Worm (Caenorhabditis elegans) whole organism, L4 larva: ENCODE data around the gene F53H1.3.
A peak's percentile ranks its signal among the peaks of the same experiment; 100 is the strongest.

Experiments
- D1046.2 ChIP-seq: fragments of 200-800 bp; sonication (Bioruptor generic); IDR thresholded peaks from 2 replicates; pipeline ENCODE4 v1.3.6; 2022; ENCODE audit warnings: missing genetic modification characterization, missing compliant biosample characterization
- F10B5.3 ChIP-seq: sonication (generic microtip); optimal IDR thresholded peaks from 2 replicates; lab custom pipeline; 2016; ENCODE audit warnings: mild to moderate bottlenecking, missing genetic modification characterization, missing compliant biosample characterization
- F26F4.8 ChIP-seq: fragments of 200-800 bp; sonication (Bioruptor generic); conservative IDR thresholded peaks from 2 replicates; pipeline ENCODE4 v1.3.6; 2022; ENCODE audit warnings: missing genetic modification characterization, missing compliant biosample characterization
- F37D6.2 ChIP-seq: sonication (generic microtip); optimal IDR thresholded peaks from 2 replicates; lab custom pipeline; 2016; ENCODE audit warnings: mild to moderate bottlenecking, missing genetic modification characterization, missing compliant biosample characterization
- F44E2.7 ChIP-seq: fragments of 200-800 bp; sonication (Bioruptor generic); IDR thresholded peaks from 2 replicates; pipeline ENCODE4 v2.1.2; 2022; ENCODE audit warnings: missing genetic modification characterization, missing compliant biosample characterization
- Y105C5A.15 ChIP-seq: fragments of 200-800 bp; sonication (Bioruptor generic); IDR thresholded peaks from 2 replicates; pipeline ENCODE4 v1.3.6; 2022; ENCODE audit warnings: missing genetic modification characterization, missing compliant biosample characterization
- Y75B8A.6 ChIP-seq: fragments of 200-800 bp; sonication (Bioruptor generic); IDR thresholded peaks from 2 replicates; pipeline ENCODE4 v1.3.6; 2022; ENCODE audit warnings: missing genetic modification reagents, missing genetic modification characterization, missing compliant biosample characterization
- ZK337.2 ChIP-seq: fragments of 200-800 bp; sonication (Bioruptor generic); IDR thresholded peaks from 2 replicates; pipeline ENCODE4 v1.3.6; 2022; ENCODE audit warnings: missing genetic modification reagents, missing genetic modification characterization, missing compliant biosample characterization
- aly-2 ChIP-seq: sonication (generic microtip); optimal IDR thresholded peaks from 2 replicates; lab custom pipeline; 2018; ENCODE audit warnings: missing biosample characterization, missing genetic modification characterization
- ama-1 ChIP-seq: fragments of 150-350 bp; optimal IDR thresholded peaks from 2 replicates; lab custom pipeline; 2014; ENCODE audit warnings: inconsistent platforms, mixed read lengths
- arid-1 ChIP-seq: fragments of 200-800 bp; sonication (Bioruptor generic); conservative IDR thresholded peaks from 2 replicates; pipeline ENCODE4 v1.3.6; 2022; ENCODE audit warnings: missing genetic modification reagents, missing genetic modification characterization, missing compliant biosample characterization
- attf-4 ChIP-seq: sonication (generic microtip); optimal IDR thresholded peaks from 3 replicates; lab custom pipeline; 2017; ENCODE audit warnings: missing biosample characterization, missing genetic modification characterization
- ceh-20 ChIP-seq: fragments of 200-800 bp; sonication (Bioruptor generic); IDR thresholded peaks from 2 replicates; pipeline ENCODE4 v1.3.6; 2022; ENCODE audit warnings: missing genetic modification reagents, missing genetic modification characterization, missing compliant biosample characterization
- ctbp-1 ChIP-seq: fragments of 200-800 bp; sonication (Bioruptor generic); IDR thresholded peaks from 2 replicates; pipeline ENCODE4 v1.3.6; 2022; ENCODE audit warnings: missing genetic modification reagents, missing genetic modification characterization, missing compliant biosample characterization
- dmd-6 ChIP-seq: fragments of 200-800 bp; sonication (Bioruptor generic); IDR thresholded peaks from 2 replicates; pipeline ENCODE4 v1.3.6; 2022; ENCODE audit warnings: missing genetic modification reagents, missing genetic modification characterization, missing compliant biosample characterization
- dmd-8 ChIP-seq: fragments of 200-800 bp; sonication (Bioruptor generic); IDR thresholded peaks from 2 replicates; pipeline ENCODE4 v1.3.6; 2022; ENCODE audit warnings: missing genetic modification characterization, missing compliant biosample characterization
- dve-1 ChIP-seq: sonication (generic microtip); optimal IDR thresholded peaks from 2 replicates; lab custom pipeline; 2017; ENCODE audit warnings: antibody characterized with exemption, mild to moderate bottlenecking, missing genetic modification characterization, missing compliant biosample characterization; ENCODE audit not compliant: insufficient read depth
- fkh-10 ChIP-seq: fragments of 150-350 bp; optimal IDR thresholded peaks from 2 replicates; lab custom pipeline; 2014; ENCODE audit warnings: missing biosample characterization, missing genetic modification reagents, missing genetic modification characterization
- fos-1 ChIP-seq: fragments of 150-350 bp; optimal IDR thresholded peaks from 2 replicates; lab custom pipeline; 2014; ENCODE audit warnings: missing biosample characterization, missing genetic modification characterization
- gei-8 ChIP-seq: fragments of 200-800 bp; sonication (Bioruptor generic); optimal IDR thresholded peaks from 2 replicates; lab custom pipeline; 2018; ENCODE audit warnings: mild to moderate bottlenecking, missing genetic modification characterization, missing compliant biosample characterization
- hif-1 ChIP-seq, 2 experiments: sonication (generic microtip); optimal IDR thresholded peaks; 2 replicates each; lab custom pipeline; 2016 to 2017; ENCODE audit warnings: missing compliant biosample characterization in 2 of 2, missing genetic modification characterization in 2 of 2, missing genetic modification reagents in 2 of 2, missing genotype in 2 of 2, mild to moderate bottlenecking in 1 of 2
- lin-1 ChIP-seq: fragments of 200-800 bp; sonication (Bioruptor generic); IDR thresholded peaks from 2 replicates; pipeline ENCODE4 v1.3.6; 2022; ENCODE audit warnings: missing genetic modification reagents, missing genetic modification characterization, missing compliant biosample characterization
- lin-15B ChIP-seq: fragments of 150-350 bp; sonication (generic microtip); optimal IDR thresholded peaks from 3 replicates; lab custom pipeline; 2014; ENCODE audit warnings: missing biosample characterization, missing genetic modification characterization
- lin-29 ChIP-seq: fragments of 200-800 bp; sonication (Bioruptor generic); IDR thresholded peaks from 2 replicates; pipeline ENCODE4 v1.3.6; 2022; ENCODE audit warnings: missing genetic modification reagents, missing genetic modification characterization, missing compliant biosample characterization
- lin-38 ChIP-seq: fragments of 200-800 bp; sonication (Bioruptor generic); IDR thresholded peaks from 2 replicates; pipeline ENCODE4 v1.3.6; 2022; ENCODE audit warnings: missing genetic modification reagents, missing genetic modification characterization, missing compliant biosample characterization
- lir-3 ChIP-seq: sonication (generic microtip); optimal IDR thresholded peaks from 2 replicates; lab custom pipeline; 2016; ENCODE audit warnings: mild to moderate bottlenecking, missing genetic modification characterization, missing compliant biosample characterization
- lsy-2 ChIP-seq, 2 experiments: fragments of 150-350 bp in 1 of 2; sonication (generic microtip) in 1 of 2; optimal IDR thresholded peaks; 2 replicates each; lab custom pipeline; 2014 to 2017; ENCODE audit warnings: missing biosample characterization in 2 of 2, missing genetic modification characterization in 2 of 2
- madf-9 ChIP-seq: fragments of 200-800 bp; sonication (Bioruptor generic); conservative IDR thresholded peaks from 2 replicates; pipeline ENCODE4 v1.3.6; 2022; ENCODE audit warnings: missing genetic modification reagents, missing genetic modification characterization, missing compliant biosample characterization
- mdl-1 ChIP-seq, 2 experiments: fragments of 150-350 bp in 1 of 2; sonication (generic microtip) in 1 of 2; optimal IDR thresholded peaks; 2 replicates each; lab custom pipeline; 2014 to 2017; ENCODE audit warnings: missing biosample characterization in 2 of 2, missing genetic modification characterization in 2 of 2
- mdt-29 ChIP-seq: fragments of 200-800 bp; sonication (Bioruptor generic); IDR thresholded peaks from 2 replicates; pipeline ENCODE4 v1.3.6; 2022; ENCODE audit warnings: missing genetic modification reagents, missing genetic modification characterization, missing compliant biosample characterization
- mxl-2 ChIP-seq: fragments of 200-800 bp; sonication (Bioruptor generic); conservative IDR thresholded peaks from 2 replicates; pipeline ENCODE4 v1.3.6; 2022; ENCODE audit warnings: missing genetic modification reagents, missing genetic modification characterization, missing compliant biosample characterization
- nhr-10 ChIP-seq: fragments of 150-350 bp; optimal IDR thresholded peaks from 2 replicates; lab custom pipeline; 2014; ENCODE audit warnings: missing biosample characterization, missing genetic modification characterization
- nhr-102 ChIP-seq: sonication (generic microtip); optimal IDR thresholded peaks from 2 replicates; lab custom pipeline; 2016; ENCODE audit warnings: mild to moderate bottlenecking, missing genetic modification characterization, moderate library complexity, missing compliant biosample characterization
- nhr-111 ChIP-seq: fragments of 200-800 bp; sonication (Bioruptor generic); optimal IDR thresholded peaks from 2 replicates; lab custom pipeline; 2018; ENCODE audit warnings: mild to moderate bottlenecking, missing genetic modification characterization, missing compliant biosample characterization
- nhr-42 ChIP-seq: fragments of 200-800 bp; sonication (Bioruptor generic); IDR thresholded peaks from 2 replicates; pipeline ENCODE4 v1.3.6; 2022; ENCODE audit warnings: missing genetic modification characterization, missing compliant biosample characterization
- nhr-48 ChIP-seq: sonication (generic microtip); optimal IDR thresholded peaks from 2 replicates; lab custom pipeline; 2016; ENCODE audit warnings: mild to moderate bottlenecking, missing genetic modification characterization, missing compliant biosample characterization
- nhr-6 ChIP-seq: fragments of 150-350 bp; optimal IDR thresholded peaks from 2 replicates; lab custom pipeline; 2014; ENCODE audit warnings: missing biosample characterization, missing genetic modification characterization
- nhr-77 ChIP-seq: fragments of 150-350 bp; optimal IDR thresholded peaks from 2 replicates; lab custom pipeline; 2014; ENCODE audit warnings: missing biosample characterization, missing genetic modification characterization
- pqm-1 ChIP-seq: sonication (generic microtip); optimal IDR thresholded peaks from 2 replicates; lab custom pipeline; 2017; ENCODE audit warnings: missing biosample characterization, missing genetic modification characterization
- snpc-1.2 ChIP-seq: fragments of 200-800 bp; sonication (Bioruptor generic); IDR thresholded peaks from 2 replicates; pipeline ENCODE4 v1.3.6; 2022; ENCODE audit warnings: missing genetic modification reagents, missing genetic modification characterization, missing compliant biosample characterization
- spr-1 ChIP-seq: sonication (generic microtip); optimal IDR thresholded peaks from 2 replicates; lab custom pipeline; 2016; ENCODE audit warnings: mild to moderate bottlenecking, missing genetic modification characterization, missing compliant biosample characterization
- spr-3 ChIP-seq: fragments of 200-800 bp; sonication (Bioruptor generic); optimal IDR thresholded peaks from 2 replicates; lab custom pipeline; 2018; ENCODE audit warnings: mild to moderate bottlenecking, missing genetic modification characterization, missing compliant biosample characterization
- tag-97 ChIP-seq: fragments of 200-800 bp; sonication (Bioruptor generic); IDR thresholded peaks from 2 replicates; pipeline ENCODE4 v1.3.6; 2022; ENCODE audit warnings: missing genetic modification characterization, missing compliant biosample characterization
- tra-1 ChIP-seq: fragments of 200-800 bp; sonication (Bioruptor generic); IDR thresholded peaks from 2 replicates; pipeline ENCODE4 v1.3.6; 2022; ENCODE audit warnings: missing genetic modification reagents, missing genetic modification characterization, missing compliant biosample characterization
- unc-130 ChIP-seq: sonication (generic microtip); optimal IDR thresholded peaks from 2 replicates; lab custom pipeline; 2016; ENCODE audit warnings: missing genetic modification reagents, missing genetic modification characterization, missing compliant biosample characterization
- unc-62 ChIP-seq, 3 experiments: fragments of 150-350 bp in 1 of 3; sonication (generic microtip); optimal IDR thresholded peaks in 2 of 3; peaks in 1 of 3; 1 replicate in 1 of 3; 2 replicates in 2 of 3; lab custom pipeline; 2014 to 2017; ENCODE audit warnings: missing biosample characterization in 3 of 3, missing genetic modification characterization in 3 of 3, missing genetic modification reagents in 3 of 3, missing genotype in 1 of 3
- zag-1 ChIP-seq: fragments of 150-350 bp; optimal IDR thresholded peaks from 2 replicates; lab custom pipeline; 2014; ENCODE audit warnings: missing biosample characterization, missing genetic modification characterization
- zfp-2 ChIP-seq: sonication (generic microtip); optimal IDR thresholded peaks from 2 replicates; lab custom pipeline; 2016; ENCODE audit warnings: mild to moderate bottlenecking, missing genetic modification characterization, missing compliant biosample characterization
- zfp-3 ChIP-seq: fragments of 200-800 bp; sonication (Bioruptor generic); conservative IDR thresholded peaks from 2 replicates; pipeline ENCODE4 v1.3.6; 2022; ENCODE audit warnings: missing genetic modification reagents, missing genetic modification characterization, missing compliant biosample characterization
- zip-11 ChIP-seq: fragments of 200-800 bp; sonication (Bioruptor generic); IDR thresholded peaks from 2 replicates; pipeline ENCODE4 v1.3.6; 2022; ENCODE audit warnings: missing genetic modification characterization, missing compliant biosample characterization
- ztf-11 ChIP-seq: fragments of 150-350 bp; optimal IDR thresholded peaks from 2 replicates; lab custom pipeline; 2014; ENCODE audit warnings: missing biosample characterization, missing genetic modification characterization

The F53H1.3 gene

ce11 chrIV:1388079-1388478 lies 59.1 kb downstream of the F53H1.3 start (continued):
- no peak for TF ChIP-seq zfp-2
- TF ChIP-seq lsy-2 (tag; optimal IDR thresholded peaks at IDR 0.05; lab: Kevin White, UChicago), result peak in 1 of 2 experiments; percentile 29
- TF ChIP-seq arid-1 (GFP tag; lab: Robert Waterston, UW), result peak; percentile 64
- TF ChIP-seq nhr-77 (tag; lab: Kevin White, UChicago), result peak; percentile 5
- no peak for TF ChIP-seq attf-4 (tag; lab: Kevin White, UChicago)
- no peak for TF ChIP-seq F37D6.2 (tag; lab: Kevin White, UChicago)
- TF ChIP-seq lin-15B (tag; lab: Kevin White, UChicago), result no peak
- TF ChIP-seq F44E2.7 (GFP tag; lab: Robert Waterston, UW), result no peak
- TF ChIP-seq mxl-2, result no peak
- no peak for TF ChIP-seq fkh-10 (GFP tag; lab: Kevin White, UChicago)
- TF ChIP-seq nhr-6 (tag; lab: Kevin White, UChicago), result no peak
- TF ChIP-seq unc-130 (GFP tag; lab: Kevin White, UChicago), result no peak
- no peak for TF ChIP-seq fos-1 (tag; lab: Kevin White, UChicago)
- no peak for TF ChIP-seq spr-3 (GFP tag; lab: Kevin White, UChicago)
- peak in 1 of 2 experiments; percentile 55 for TF ChIP-seq mdl-1 (tag; optimal IDR thresholded peaks at IDR 0.05; lab: Kevin White, UChicago)
- TF ChIP-seq zip-11 (GFP tag; lab: Robert Waterston, UW), result peak; percentile 8; the same call in 1 of the 2 replicates
- TF ChIP-seq nhr-48, result no peak
- TF ChIP-seq D1046.2 (GFP tag; lab: Robert Waterston, UW), result peak; percentile 74; the same call in 1 of the 2 replicates
- TF ChIP-seq ctbp-1 (GFP tag; lab: Robert Waterston, UW), result peak; percentile 48; the same call in 1 of the 2 replicates
- TF ChIP-seq Y105C5A.15 (GFP tag; lab: Robert Waterston, UW), result no peak
- peak; percentile 57; the same call in 1 of the 2 replicates for TF ChIP-seq zfp-3 (GFP tag; lab: Robert Waterston, UW)
- 0 out of 2 replicates have a peak, but pooled peaks have one; percentile 50 for TF ChIP-seq F26F4.8 (GFP tag; lab: Robert Waterston, UW)
- no peak for TF ChIP-seq gei-8 (GFP tag; lab: Kevin White, UChicago)
- TF ChIP-seq pqm-1 (tag; lab: Kevin White, UChicago), result no peak
- TF ChIP-seq mdt-29 (GFP tag; lab: Robert Waterston, UW), result peak; percentile 48
- TF ChIP-seq lir-3 (tag; lab: Kevin White, UChicago), result no peak
- TF ChIP-seq nhr-102, result peak; percentile 36
- no peak for TF ChIP-seq nhr-10 (tag; lab: Kevin White, UChicago)
- TF ChIP-seq ztf-11 (tag; lab: Kevin White, UChicago), result no peak
- peak; percentile 80 for TF ChIP-seq madf-9 (GFP tag; lab: Robert Waterston, UW)
- peak; percentile 62 for TF ChIP-seq dmd-6 (GFP tag; lab: Robert Waterston, UW)
- no peak for TF ChIP-seq ceh-20 (GFP tag; lab: Robert Waterston, UW)
- peak; percentile 38 for TF ChIP-seq dve-1 (tag; lab: Kevin White, UChicago)
- TF ChIP-seq lin-38 (GFP tag; lab: Robert Waterston, UW), result peak; percentile 65
- peak; percentile 79 for TF ChIP-seq tra-1 (GFP tag; lab: Robert Waterston, UW)
- TF ChIP-seq Y75B8A.6, result no peak
- no peak for TF ChIP-seq nhr-111 (GFP tag; lab: Kevin White, UChicago)
- peak; percentile 65; the same call in 1 of the 2 replicates for TF ChIP-seq nhr-42 (GFP tag; lab: Robert Waterston, UW)
- TF ChIP-seq dmd-8, result peak; percentile 81; the same call in 1 of the 2 replicates
- no peak for TF ChIP-seq ama-1 (lab: Kevin White, UChicago)
- peak; percentile 38; the same call in 1 of the 2 replicates for TF ChIP-seq ZK337.2
- TF ChIP-seq spr-1 (tag; lab: Kevin White, UChicago), result peak; percentile 5
- TF ChIP-seq snpc-1.2, result no peak
- no peak for TF ChIP-seq F10B5.3 (tag; lab: Kevin White, UChicago)
- no peak for TF ChIP-seq tag-97 (GFP tag; lab: Robert Waterston, UW)
- no peak for TF ChIP-seq hif-1 (tag; optimal IDR thresholded peaks at IDR 0.05; lab: Kevin White, UChicago)
- TF ChIP-seq aly-2 (tag; lab: Kevin White, UChicago), result no peak
- no peak for TF ChIP-seq unc-62 (GFP tag; optimal IDR thresholded peaks at IDR 0.05 in 1 of 2; lab: Kevin White, UChicago)
- no peak for TF ChIP-seq unc-62 (tag; optimal IDR thresholded peaks at IDR 0.05; lab: Kevin White, UChicago)
- TF ChIP-seq zag-1 (tag; lab: Kevin White, UChicago), result no peak
- TF ChIP-seq lin-1 (GFP tag; lab: Robert Waterston, UW), result 0 out of 2 replicates have a peak, but pooled peaks have one; percentile 23
- no peak for TF ChIP-seq lin-29 (GFP tag; lab: Robert Waterston, UW)
